Fruit fly (Drosophila melanogaster): ENCODE measurements around the gene Nepl15.
A peak's percentile ranks its signal among the peaks of the same experiment; 100 is the strongest.

The Nepl15 gene

DNA sequence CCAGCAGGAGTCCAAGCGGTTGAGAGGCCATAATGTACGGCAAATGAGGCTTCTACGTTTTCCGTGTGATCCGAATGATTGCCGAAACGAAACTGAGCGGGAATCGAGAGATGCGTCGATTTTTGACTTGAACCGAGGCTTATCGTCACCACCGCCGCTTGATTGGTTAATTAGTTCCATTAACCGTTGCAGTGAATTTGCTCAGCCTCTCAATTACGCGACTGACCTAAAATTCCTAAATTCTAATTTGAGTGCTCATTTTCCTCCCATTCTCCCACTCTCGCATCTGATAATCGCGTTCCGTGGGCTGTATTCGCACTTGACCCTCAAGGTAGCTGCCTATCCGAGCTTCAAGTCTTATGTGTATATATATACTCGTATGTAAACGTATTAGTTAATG, at the start of gene Nepl15:
TSS of gene Nepl15 (minus strand) at position 101 of the 400 bp plus-strand sequence.
- no peak for TF ChIP-seq noc (tag; optimal IDR thresholded peaks at IDR 0.05)

DNA sequence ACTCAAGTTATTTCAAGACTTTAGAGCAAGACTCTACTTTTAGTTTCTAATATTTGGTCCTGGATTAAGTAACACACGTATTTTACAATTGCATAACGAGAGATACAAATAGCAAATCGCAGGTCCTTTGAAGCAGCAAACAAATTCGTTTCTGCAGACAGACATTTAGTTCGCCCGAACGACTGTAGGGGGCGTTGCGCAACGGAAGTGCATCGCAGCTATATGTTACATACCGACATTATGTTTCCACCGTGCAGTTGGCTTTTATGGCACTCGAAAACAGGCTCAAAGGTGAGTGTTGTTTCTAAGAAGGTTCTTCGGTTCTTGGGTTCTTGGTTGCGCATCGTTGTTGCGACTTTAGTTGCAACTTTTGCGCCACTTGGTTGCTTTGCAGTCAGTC, 44.3 kb upstream of the Nepl15 start:
- TF ChIP-seq noc (tag; optimal IDR thresholded peaks at IDR 0.05) = no peak

DNA sequence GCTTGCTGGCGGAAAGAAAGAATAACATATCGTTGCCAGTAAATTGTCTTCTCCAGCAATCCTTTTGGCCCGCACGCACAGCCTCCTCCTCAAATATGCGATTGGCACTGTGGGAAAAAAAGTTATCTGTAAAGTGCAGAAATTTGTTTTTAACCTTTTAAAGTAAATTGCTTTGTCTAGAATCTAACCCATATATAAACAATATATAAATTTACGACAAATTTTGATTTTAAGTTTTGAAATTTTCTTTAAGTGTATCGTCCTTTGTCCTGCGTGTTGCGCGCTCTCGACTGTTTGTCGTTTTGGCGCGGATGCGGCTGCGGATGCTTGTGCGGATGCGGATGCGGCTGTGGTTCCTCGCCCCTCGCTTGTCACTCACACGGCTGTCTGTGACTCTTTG, 41.2 kb upstream of the Nepl15 start:
- TF ChIP-seq noc (tag; optimal IDR thresholded peaks at IDR 0.05) = no peak

DNA sequence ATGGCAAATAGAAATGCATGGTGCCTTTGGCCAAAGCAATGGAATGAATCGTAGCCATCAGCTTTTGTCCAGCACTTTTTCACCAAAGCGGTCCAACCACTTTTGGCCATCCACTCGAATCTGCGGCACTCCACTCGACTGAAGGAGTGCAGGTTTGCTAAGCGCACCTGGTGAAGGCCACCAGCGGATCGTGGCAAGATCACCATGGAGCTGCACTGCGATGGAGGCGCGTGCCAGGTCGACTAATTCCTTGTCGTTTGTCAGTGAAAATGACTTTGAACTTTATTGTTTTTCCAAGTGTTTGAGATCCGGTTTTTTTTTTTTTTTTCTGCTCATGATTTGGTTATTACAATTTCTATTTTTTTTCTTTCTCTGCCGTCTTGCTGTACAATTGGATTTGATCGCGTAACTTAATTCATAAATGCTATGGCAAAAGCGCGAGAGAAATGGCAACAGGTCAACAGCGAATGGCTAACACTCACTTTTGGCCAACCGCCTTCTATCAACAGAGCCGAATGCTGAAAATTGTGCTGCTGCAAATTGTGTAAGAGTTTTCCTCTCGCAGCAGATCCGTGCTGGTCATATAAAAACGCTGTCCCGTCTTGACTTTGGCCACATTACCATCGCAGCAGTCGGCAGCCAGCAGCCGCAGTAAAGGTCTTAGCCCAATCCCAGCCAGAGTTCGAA, 37.8 kb upstream of the Nepl15 start, which contains the start of gene CG7031:
TSS of gene CG7031 (plus strand) at position 637 of the 687 bp plus-strand sequence.
- TF ChIP-seq noc (tag; optimal IDR thresholded peaks at IDR 0.05) = no peak

DNA sequence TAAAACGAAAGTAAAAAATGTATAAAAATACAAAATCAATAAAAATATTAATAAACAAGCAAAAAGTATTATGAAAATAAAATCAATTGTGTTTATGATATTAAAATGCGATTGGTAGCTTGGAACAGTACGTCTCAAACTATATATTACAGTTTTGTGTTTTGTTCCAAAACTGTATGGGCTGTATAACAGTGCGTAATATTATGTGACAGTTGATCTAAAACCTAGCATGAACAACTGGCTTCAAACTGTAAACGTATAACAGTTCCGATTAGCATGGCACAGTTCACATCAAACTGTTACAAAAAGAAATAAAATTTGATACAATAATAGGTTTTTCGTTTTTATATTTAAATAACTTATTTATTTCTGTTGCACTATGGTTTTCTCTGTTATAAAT, 28.0 kb upstream of the Nepl15 start:
- no peak for TF ChIP-seq noc (tag; optimal IDR thresholded peaks at IDR 0.05)

DNA sequence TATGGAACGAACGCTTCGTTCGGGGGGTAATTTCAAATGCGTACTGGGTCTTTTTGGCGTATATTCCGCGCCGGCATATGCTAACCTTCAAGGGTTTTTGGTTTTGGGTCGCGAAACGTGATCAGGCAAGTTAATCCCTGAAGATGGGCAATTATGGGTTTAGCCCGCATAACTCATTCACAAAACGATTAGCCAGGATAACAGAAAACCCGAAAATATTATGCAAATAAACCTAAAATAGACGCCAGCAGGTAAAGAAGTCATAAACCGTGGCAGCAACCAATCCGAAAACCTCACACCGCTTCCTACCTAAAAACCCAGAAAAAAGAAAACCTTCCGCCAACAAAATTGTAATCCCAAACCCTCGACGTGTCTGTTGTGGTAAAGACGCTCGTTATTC, 23.1 kb upstream of the Nepl15 start:
- TF ChIP-seq noc (tag; optimal IDR thresholded peaks at IDR 0.05) = no peak

DNA sequence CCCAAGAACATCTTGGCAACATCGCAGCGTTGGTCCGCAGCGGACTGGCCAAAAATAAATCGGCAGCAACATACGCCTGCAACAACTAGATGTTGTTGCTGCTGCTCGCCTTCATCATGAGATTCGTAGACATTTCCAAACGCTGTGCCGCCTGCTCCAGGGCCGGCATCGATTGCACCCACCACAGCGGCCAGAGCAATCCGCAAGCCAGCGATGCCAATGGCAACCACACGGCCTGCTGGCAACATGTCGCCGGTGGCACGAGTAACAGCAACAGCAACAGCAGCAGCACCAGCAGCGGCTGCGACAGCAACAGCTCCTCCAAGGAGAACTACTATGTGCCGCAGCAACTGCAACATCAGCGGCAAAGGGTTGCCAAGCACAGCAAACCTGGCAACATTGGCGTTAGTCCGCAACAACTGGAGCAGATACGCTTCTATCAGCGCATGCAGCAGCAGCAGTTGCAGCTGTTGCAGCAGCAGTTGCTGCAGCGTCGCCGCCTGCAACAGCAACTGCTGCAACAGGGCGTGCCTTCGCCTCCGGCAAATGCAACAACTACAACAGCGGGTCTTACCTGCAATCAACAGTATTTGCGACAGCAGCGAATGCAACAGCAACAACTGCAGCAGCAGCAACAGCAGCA, 18.8 kb upstream of the Nepl15 start:
- TF ChIP-seq noc (tag; optimal IDR thresholded peaks at IDR 0.05) = no peak

DNA sequence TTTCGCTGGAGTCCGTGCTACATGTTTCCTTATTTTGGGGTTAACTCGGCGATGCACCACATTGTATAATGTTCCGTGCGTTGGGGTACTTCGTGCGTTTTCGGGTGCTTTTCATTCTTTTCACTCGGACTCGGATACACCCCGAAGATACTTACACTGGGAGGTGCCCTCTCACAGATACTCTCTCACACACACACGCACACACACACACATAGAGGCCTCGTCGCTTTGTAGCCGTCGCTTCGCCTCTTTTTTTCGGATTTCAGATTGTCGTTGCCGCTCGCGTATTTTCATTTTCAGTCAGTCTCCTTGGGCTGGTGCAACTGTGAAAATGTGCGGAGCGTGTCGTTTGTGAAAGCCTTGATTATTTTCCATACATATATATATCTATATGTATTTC, 15.4 kb upstream of the Nepl15 start:
- TF ChIP-seq noc (tag; optimal IDR thresholded peaks at IDR 0.05) = peak; percentile 23

DNA sequence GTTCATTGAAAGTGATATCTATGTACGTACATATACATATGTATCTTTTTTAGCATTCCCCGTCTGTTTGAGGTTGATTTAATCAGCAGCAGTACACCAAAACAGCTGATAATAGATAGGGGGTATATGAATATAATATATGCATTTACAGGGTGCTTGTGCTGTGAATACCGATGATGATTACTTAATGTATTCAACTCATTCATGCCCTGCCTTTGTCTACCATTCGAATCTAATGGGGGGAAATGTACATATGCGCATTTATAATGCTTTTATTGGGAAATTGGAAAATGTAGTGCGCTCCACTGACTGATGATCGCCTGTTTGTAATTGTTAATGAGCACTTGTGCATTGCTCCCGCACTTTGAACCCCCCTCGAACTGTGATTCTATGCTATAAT, 14.2 kb upstream of the Nepl15 start:
- no peak for TF ChIP-seq noc (tag; optimal IDR thresholded peaks at IDR 0.05)

DNA sequence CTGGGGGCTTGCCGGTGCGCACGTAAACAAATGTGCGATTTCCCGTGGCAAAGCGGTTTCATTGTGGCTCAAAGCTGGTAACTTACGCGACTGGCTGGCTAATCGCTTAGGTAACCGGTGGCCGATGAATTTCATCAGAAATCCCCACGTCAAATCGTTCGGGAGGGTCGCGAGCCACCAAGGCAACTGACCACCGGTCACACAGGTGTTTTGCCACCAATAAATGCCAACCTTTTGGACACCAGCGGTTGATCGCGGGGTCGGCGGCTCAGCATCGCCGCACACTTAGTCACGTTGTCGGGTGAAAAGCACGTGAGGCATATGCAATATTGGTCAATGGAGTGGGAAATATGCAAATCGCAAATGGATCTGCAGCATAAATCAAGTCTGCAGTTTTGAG, 10.5 kb upstream of the Nepl15 start:
- TF ChIP-seq noc (tag; optimal IDR thresholded peaks at IDR 0.05) = no peak

DNA sequence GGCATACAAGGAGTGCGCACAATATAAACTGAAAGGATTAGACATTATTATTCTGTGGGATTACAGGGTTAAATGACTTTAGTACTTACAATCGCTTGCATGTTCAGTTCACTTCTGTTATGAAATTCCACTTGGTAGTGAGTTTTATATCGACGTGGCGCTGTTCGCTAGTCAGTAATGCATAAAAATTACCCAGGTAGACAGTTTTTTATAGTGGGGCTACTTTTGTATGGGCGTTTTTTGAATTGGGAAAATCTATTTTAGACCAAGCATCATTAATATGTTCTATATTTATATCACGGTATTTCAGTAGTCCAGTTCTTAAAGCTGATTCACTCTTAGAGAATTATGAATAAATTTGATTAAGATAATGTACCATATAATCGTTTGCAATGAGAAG, 5.7 kb upstream of the Nepl15 start, which contains the start of gene CG43095:
TSS of gene CG43095 (minus strand) at position 101 of the 400 bp plus-strand sequence.
- no peak for TF ChIP-seq noc (tag; optimal IDR thresholded peaks at IDR 0.05)

DNA sequence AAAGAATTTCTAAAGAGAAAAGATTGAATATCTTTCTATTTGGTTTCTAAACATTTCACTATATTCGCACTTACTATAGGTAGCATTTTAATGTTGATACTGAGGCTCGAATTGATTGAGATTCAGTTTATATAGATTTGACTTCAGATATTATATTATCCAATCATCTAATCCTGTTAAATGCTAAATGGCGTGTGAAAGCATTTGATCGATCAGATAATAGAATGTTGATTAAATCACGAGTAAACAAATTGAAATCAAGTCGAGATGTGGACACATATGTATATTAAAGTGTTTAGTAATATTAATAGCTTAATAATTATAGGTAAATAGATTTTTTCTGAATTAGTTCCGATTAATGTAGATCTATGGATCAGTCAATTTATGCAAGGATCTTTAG, 4.9 kb upstream of the Nepl15 start, which contains the start of gene CG43094:
TSS of gene CG43094 (minus strand) at position 101 of the 400 bp plus-strand sequence.
- TF ChIP-seq noc (tag; optimal IDR thresholded peaks at IDR 0.05) = no peak

DNA sequence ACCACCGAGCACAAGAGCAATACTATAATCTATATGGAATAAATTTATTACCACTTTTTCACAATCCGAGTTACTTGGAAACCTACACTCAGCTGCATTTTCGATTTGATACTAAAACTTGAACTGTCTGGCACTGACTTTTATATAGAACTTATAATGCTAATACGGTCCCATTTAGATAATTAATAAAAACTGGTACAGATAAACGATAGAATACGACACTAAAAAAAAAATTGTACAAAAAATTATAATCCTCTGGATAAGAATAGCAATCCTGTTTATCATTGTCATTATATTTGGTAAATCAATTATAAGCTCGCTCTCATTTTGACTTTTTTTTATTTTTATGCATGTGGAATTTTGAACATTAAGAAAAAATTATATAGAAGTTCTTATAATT, 4.2 kb upstream of the Nepl15 start, which contains the start of gene CG43093:
TSS of gene CG43093 (minus strand) at position 101 of the 400 bp plus-strand sequence.
- TF ChIP-seq noc (tag; optimal IDR thresholded peaks at IDR 0.05) = no peak

DNA sequence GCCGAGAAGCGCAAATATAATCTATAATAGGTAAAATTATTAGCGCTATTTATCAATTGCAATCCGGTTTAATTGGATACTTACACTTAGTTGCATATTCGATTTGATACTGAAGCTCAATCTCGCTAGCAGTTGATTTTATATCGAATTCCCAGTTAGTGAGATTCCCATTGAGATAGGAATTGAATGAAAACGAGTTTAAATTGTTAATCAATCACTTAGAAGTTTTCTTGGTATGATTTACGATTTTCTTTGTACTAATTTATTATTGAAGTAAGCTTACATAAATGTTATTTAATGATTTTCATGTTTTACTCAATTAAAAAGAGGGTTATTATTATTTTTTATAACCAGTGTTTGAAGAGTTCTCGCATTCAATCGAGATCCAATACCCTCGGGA, 3.6 kb upstream of the Nepl15 start, which contains the start of gene CG43092:
TSS of gene CG43092 (minus strand) at position 101 of the 400 bp plus-strand sequence.
- TF ChIP-seq noc (tag; optimal IDR thresholded peaks at IDR 0.05) = no peak

DNA sequence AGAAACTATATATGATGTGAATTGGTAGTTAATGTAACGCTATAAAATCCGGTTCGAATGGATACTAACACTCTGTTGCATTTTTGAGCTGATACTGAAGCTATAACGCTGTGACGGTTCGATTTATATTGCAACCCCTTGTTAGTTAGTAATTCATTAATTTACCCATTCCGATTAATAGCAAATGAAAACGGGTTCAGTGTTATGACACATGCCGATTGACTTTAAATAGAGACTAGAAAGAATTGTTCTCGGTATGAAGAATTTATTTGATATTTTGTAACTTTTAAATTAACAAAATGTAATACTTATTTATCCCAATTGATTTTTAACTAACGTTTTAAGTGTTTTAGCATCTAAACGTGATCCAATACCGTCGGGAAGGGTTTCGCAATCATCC, 2.7 kb upstream of the Nepl15 start, which contains the start of gene CG43091:
TSS of gene CG43091 (minus strand) at position 101 of the 400 bp plus-strand sequence.
- no peak for TF ChIP-seq noc (tag; optimal IDR thresholded peaks at IDR 0.05)

DNA sequence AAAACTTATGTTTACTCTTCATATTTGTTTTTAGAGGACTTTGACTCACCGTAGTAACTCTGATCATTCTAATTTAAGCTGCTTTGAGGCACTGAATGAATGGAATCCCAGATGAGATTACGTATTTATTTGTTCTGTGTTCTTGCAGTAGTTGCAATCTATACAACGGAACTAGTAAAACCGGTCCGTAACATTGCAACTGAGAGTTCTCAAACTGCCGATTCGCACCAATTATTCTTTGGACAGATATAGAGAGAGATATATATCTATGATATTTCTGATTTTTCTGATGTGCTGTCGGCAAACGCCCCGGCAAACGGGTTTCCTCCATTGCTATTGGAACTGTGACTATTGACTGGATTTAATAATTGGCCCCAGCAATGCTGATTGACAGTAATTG, 1.6 kb upstream of the Nepl15 start, which contains the start of gene CG13841:
TSS of gene CG13841 (minus strand) at position 101 of the 400 bp plus-strand sequence.
- TF ChIP-seq noc (tag; optimal IDR thresholded peaks at IDR 0.05) = no peak

DNA sequence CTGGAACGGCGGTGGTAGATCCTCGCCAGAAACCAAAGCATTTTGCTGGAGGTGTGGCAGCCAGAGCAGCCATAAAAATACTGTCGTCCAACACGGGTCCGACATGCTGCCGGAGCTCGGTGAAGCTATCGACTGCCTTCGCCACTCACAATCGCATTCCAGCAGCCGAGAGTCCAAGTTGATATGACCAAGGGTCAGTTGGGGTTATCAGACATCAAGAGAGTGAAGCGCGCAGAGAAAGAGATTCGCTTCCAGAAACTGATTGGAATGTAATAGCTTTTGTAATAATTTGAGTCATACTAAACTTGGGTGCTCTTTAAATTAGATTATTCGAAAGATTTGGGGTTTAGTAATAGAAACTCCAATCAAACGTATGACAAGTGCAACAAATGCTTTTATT, 2.4 kb downstream of the Nepl15 start, which contains the start of gene Nepl14:
TSS of gene Nepl14 (minus strand) at position 125 of the 400 bp plus-strand sequence.
- TF ChIP-seq noc (tag; optimal IDR thresholded peaks at IDR 0.05) = no peak

Data from whole organism, larva.